Fruit fly (Drosophila melanogaster) whole organism, embryonic: Measurements from ENCODE around the gene CG12783.

ENCODE experiments used
- Aef1 ChIP-seq: fragments of 200-800 bp; sonication (Bioruptor generic); IDR thresholded peaks from 3 replicates; pipeline ENCODE4 v1.3.6; 2022; ENCODE audit warnings: missing biosample characterization, missing genetic modification characterization
- B-H2 ChIP-seq: fragments of 200-800 bp; sonication (Bioruptor generic); optimal IDR thresholded peaks from 2 replicates; lab custom pipeline; 2018; ENCODE audit warnings: missing biosample characterization, mild to moderate bottlenecking, missing genetic modification characterization
- CG10321 ChIP-seq: fragments of 200-800 bp; sonication (Bioruptor generic); IDR thresholded peaks from 2 replicates; pipeline ENCODE4 v1.3.6; 2022; ENCODE audit warnings: missing biosample characterization, missing genetic modification characterization
- CG10979 ChIP-seq: fragments of 200-800 bp; sonication (Bioruptor generic); optimal IDR thresholded peaks from 2 replicates; lab custom pipeline; 2018; ENCODE audit warnings: missing biosample characterization, mild to moderate bottlenecking, missing genetic modification characterization, moderate library complexity
- CG11247 ChIP-seq: fragments of 200-800 bp; sonication (Bioruptor generic); IDR thresholded peaks from 2 replicates; pipeline ENCODE4 v1.3.6; 2022; ENCODE audit warnings: missing biosample characterization, missing genetic modification characterization
- CG12104 ChIP-seq: fragments of 200-800 bp; sonication (Bioruptor generic); optimal IDR thresholded peaks from 3 replicates; lab custom pipeline; 2016; ENCODE audit warnings: missing biosample characterization, missing genetic modification characterization
- CG12769 ChIP-seq: fragments of 200-800 bp; sonication (Bioruptor generic); optimal IDR thresholded peaks from 2 replicates; lab custom pipeline; 2019; ENCODE audit warnings: missing biosample characterization, mild to moderate bottlenecking, missing genetic modification characterization, moderate library complexity
- CG13287 ChIP-seq: fragments of 200-800 bp; sonication (Bioruptor generic); IDR thresholded peaks from 2 replicates; pipeline ENCODE4 v1.3.6; 2022; ENCODE audit warnings: missing biosample characterization, missing genetic modification characterization; ENCODE audit not compliant: partially characterized antibody
- CG15479 ChIP-seq: fragments of 200-800 bp; sonication (Bioruptor generic); optimal IDR thresholded peaks from 3 replicates; lab custom pipeline; 2019; ENCODE audit warnings: missing biosample characterization, mild to moderate bottlenecking, missing genetic modification characterization, moderate library complexity
- CG18262 ChIP-seq: fragments of 200-800 bp; optimal IDR thresholded peaks from 3 replicates; lab custom pipeline; 2019; ENCODE audit warnings: missing biosample characterization, mild to moderate bottlenecking, missing genetic modification characterization, moderate library complexity
- CG2199 ChIP-seq: fragments of 200-800 bp; sonication (Bioruptor generic); IDR thresholded peaks from 3 replicates; pipeline ENCODE4 v1.3.6; 2022; ENCODE audit warnings: missing biosample characterization, missing genetic modification characterization
- CG2678 ChIP-seq: fragments of 200-800 bp; sonication (Bioruptor generic); optimal IDR thresholded peaks from 3 replicates; lab custom pipeline; 2019; ENCODE audit warnings: missing biosample characterization, mild to moderate bottlenecking, missing genetic modification characterization, moderate library complexity
- CG2712 ChIP-seq: fragments of 200-800 bp; optimal IDR thresholded peaks from 3 replicates; lab custom pipeline; 2019; ENCODE audit warnings: missing biosample characterization, mild to moderate bottlenecking, missing genetic modification characterization, moderate library complexity
- CG31388 ChIP-seq: fragments of 200-800 bp; sonication (Bioruptor generic); optimal IDR thresholded peaks from 2 replicates; lab custom pipeline; 2016; ENCODE audit warnings: missing biosample characterization, missing genetic modification characterization
- CG32532 ChIP-seq: fragments of 200-800 bp; sonication (Bioruptor generic); IDR thresholded peaks from 2 replicates; pipeline ENCODE4 v1.3.6; 2022; ENCODE audit warnings: missing biosample characterization, missing genetic modification characterization
- CG3838 ChIP-seq: fragments of 200-800 bp; sonication (Bioruptor generic); optimal IDR thresholded peaks from 3 replicates; lab custom pipeline; 2016; ENCODE audit warnings: missing biosample characterization, missing genetic modification characterization
- CG4854 ChIP-seq: fragments of 200-800 bp; sonication (Bioruptor generic); optimal IDR thresholded peaks from 2 replicates; lab custom pipeline; 2016; ENCODE audit warnings: missing biosample characterization, missing genetic modification characterization, inconsistent platforms
- CG6683 ChIP-seq: fragments of 200-800 bp; sonication (Bioruptor generic); optimal IDR thresholded peaks from 2 replicates; lab custom pipeline; 2017; ENCODE audit warnings: missing biosample characterization, mild to moderate bottlenecking, missing genetic modification characterization, missing genetic modification reagents
- CG7928 ChIP-seq: fragments of 200-800 bp; sonication (Bioruptor generic); optimal IDR thresholded peaks from 2 replicates; lab custom pipeline; 2017; ENCODE audit warnings: missing biosample characterization, mild to moderate bottlenecking, missing genetic modification characterization
- CTCF ChIP-seq: fragments of 200-800 bp; sonication (Bioruptor generic); optimal IDR thresholded peaks from 2 replicates; lab custom pipeline; 2017; ENCODE audit warnings: missing biosample characterization, mild to moderate bottlenecking, missing genetic modification characterization, moderate library complexity
- Dbx ChIP-seq: fragments of 200-800 bp; sonication (Bioruptor generic); IDR thresholded peaks from 3 replicates; pipeline ENCODE4 v1.3.6; 2022; ENCODE audit warnings: missing biosample characterization, missing genetic modification characterization
- Elba2 ChIP-seq: fragments of 200-800 bp; sonication (Bioruptor generic); optimal IDR thresholded peaks from 3 replicates; lab custom pipeline; 2016; ENCODE audit warnings: missing biosample characterization, missing genetic modification characterization
- Gug ChIP-seq: fragments of 200-800 bp; sonication (Bioruptor generic); IDR thresholded peaks from 4 replicates; pipeline ENCODE4 v1.3.6; 2022; ENCODE audit warnings: missing biosample characterization, missing genetic modification characterization
- H15 ChIP-seq: fragments of 200-800 bp; sonication (Bioruptor generic); IDR thresholded peaks from 3 replicates; pipeline ENCODE4 v1.3.6; 2022; ENCODE audit warnings: missing biosample characterization, missing genetic modification characterization
- HmgD ChIP-seq: fragments of 200-800 bp; sonication (Bioruptor generic); optimal IDR thresholded peaks from 3 replicates; lab custom pipeline; 2016; ENCODE audit warnings: missing biosample characterization, missing genetic modification characterization
- NC2α ChIP-seq: fragments of 200-800 bp; sonication (Bioruptor generic); optimal IDR thresholded peaks from 2 replicates; lab custom pipeline; 2016; ENCODE audit warnings: missing biosample characterization, missing genetic modification characterization
- Nf-YC ChIP-seq: fragments of 200-800 bp; optimal IDR thresholded peaks from 3 replicates; lab custom pipeline; 2019; ENCODE audit warnings: missing biosample characterization, mild to moderate bottlenecking, missing genetic modification characterization, moderate library complexity
- PHDP ChIP-seq: fragments of 200-800 bp; sonication (Bioruptor generic); optimal IDR thresholded peaks from 3 replicates; lab custom pipeline; 2018; ENCODE audit warnings: missing biosample characterization, mild to moderate bottlenecking, missing genetic modification characterization, moderate library complexity
- Ravus ChIP-seq: fragments of 200-800 bp; sonication (Bioruptor generic); IDR thresholded peaks from 2 replicates; pipeline ENCODE4 v1.3.6; 2022; ENCODE audit warnings: missing biosample characterization, missing genetic modification characterization
- Taf1 ChIP-seq: fragments of 200-800 bp; sonication (Bioruptor generic); IDR thresholded peaks from 2 replicates; pipeline ENCODE4 v1.3.6; 2022; ENCODE audit warnings: missing biosample characterization, missing genetic modification characterization
- Trl ChIP-seq, 3 experiments: fragments of >200 bp in 2 of 3; fragments of 200-800 bp in 1 of 3; sonication (Bioruptor generic) in 1 of 3; optimal IDR thresholded peaks; 2 replicates in 1 of 3; 3 replicates in 2 of 3; lab custom pipeline; 2016 to 2017; ENCODE audit warnings: missing biosample characterization in 1 of 3, missing genetic modification characterization in 1 of 3
- ato ChIP-seq: fragments of 200-800 bp; sonication (Bioruptor generic); IDR thresholded peaks from 2 replicates; pipeline ENCODE4 v1.3.6; 2022; ENCODE audit warnings: missing biosample characterization, missing genetic modification characterization; ENCODE audit not compliant: partially characterized antibody
- cato ChIP-seq: fragments of 200-800 bp; sonication (Bioruptor generic); optimal IDR thresholded peaks from 2 replicates; lab custom pipeline; 2016; ENCODE audit warnings: missing biosample characterization, missing genetic modification characterization, borderline replicate concordance
- ci ChIP-seq: fragments of 200-800 bp; sonication (Bioruptor generic); IDR thresholded peaks from 3 replicates; pipeline ENCODE4 v1.3.6; 2022; ENCODE audit warnings: missing biosample characterization, missing genetic modification characterization
- corto ChIP-seq: fragments of 200-800 bp; sonication (Bioruptor generic); optimal IDR thresholded peaks from 2 replicates; lab custom pipeline; 2016; ENCODE audit warnings: missing biosample characterization, mild to moderate bottlenecking, missing genetic modification characterization, moderate library complexity
- crc ChIP-seq: fragments of 200-800 bp; sonication (Bioruptor generic); optimal IDR thresholded peaks from 2 replicates; lab custom pipeline; 2016; ENCODE audit warnings: missing biosample characterization, missing genetic modification characterization
- disco-r ChIP-seq: fragments of 200-800 bp; sonication (Bioruptor generic); optimal IDR thresholded peaks from 2 replicates; lab custom pipeline; 2016; ENCODE audit warnings: missing biosample characterization, missing genetic modification characterization
- dysf ChIP-seq: fragments of 200-800 bp; sonication (Bioruptor generic); IDR thresholded peaks from 3 replicates; pipeline ENCODE4 v1.3.6; 2022; ENCODE audit warnings: missing biosample characterization, missing genetic modification characterization
- ewg ChIP-seq: fragments of 200-800 bp; sonication (Bioruptor generic); optimal IDR thresholded peaks from 3 replicates; lab custom pipeline; 2017; ENCODE audit warnings: mild to moderate bottlenecking, missing biosample characterization, missing genetic modification reagents, missing genetic modification characterization
- fd96Cb ChIP-seq: fragments of 200-800 bp; sonication (Bioruptor generic); optimal IDR thresholded peaks from 2 replicates; lab custom pipeline; 2018; ENCODE audit warnings: missing biosample characterization, mild to moderate bottlenecking, missing genetic modification characterization, moderate library complexity
- gcm2 ChIP-seq: fragments of 200-800 bp; sonication (Bioruptor generic); optimal IDR thresholded peaks from 2 replicates; lab custom pipeline; 2016; ENCODE audit warnings: missing biosample characterization, missing genetic modification characterization
- nau ChIP-seq: fragments of 200-800 bp; sonication (Bioruptor generic); optimal IDR thresholded peaks from 3 replicates; lab custom pipeline; 2017; ENCODE audit warnings: missing biosample characterization, mild to moderate bottlenecking, missing genetic modification characterization, missing genetic modification reagents
- pnt ChIP-seq: fragments of 200-800 bp; sonication (Bioruptor generic); optimal IDR thresholded peaks from 3 replicates; lab custom pipeline; 2016; ENCODE audit warnings: missing biosample characterization, missing genetic modification characterization
- pzg ChIP-seq: fragments of 200-800 bp; sonication (Bioruptor generic); optimal IDR thresholded peaks from 3 replicates; lab custom pipeline; 2018; ENCODE audit warnings: missing biosample characterization, mild to moderate bottlenecking, missing genetic modification characterization, moderate library complexity
- repo ChIP-seq: fragments of 200-800 bp; sonication (Bioruptor generic); optimal IDR thresholded peaks from 2 replicates; lab custom pipeline; 2016; ENCODE audit warnings: missing biosample characterization, missing genetic modification characterization
- sqz ChIP-seq: fragments of 200-800 bp; sonication (Bioruptor generic); optimal IDR thresholded peaks from 3 replicates; lab custom pipeline; 2018; ENCODE audit warnings: missing biosample characterization, mild to moderate bottlenecking, missing genetic modification characterization
- sug ChIP-seq: fragments of 200-800 bp; optimal IDR thresholded peaks from 2 replicates; lab custom pipeline; 2019; ENCODE audit warnings: missing biosample characterization, mild to moderate bottlenecking, missing genetic modification characterization, moderate library complexity
- unc-4 ChIP-seq: fragments of 200-800 bp; sonication (Bioruptor generic); IDR thresholded peaks from 2 replicates; pipeline ENCODE4 v1.3.6; 2022; ENCODE audit warnings: missing biosample characterization, missing genetic modification characterization; ENCODE audit not compliant: partially characterized antibody

The CG12783 gene

DNA sequence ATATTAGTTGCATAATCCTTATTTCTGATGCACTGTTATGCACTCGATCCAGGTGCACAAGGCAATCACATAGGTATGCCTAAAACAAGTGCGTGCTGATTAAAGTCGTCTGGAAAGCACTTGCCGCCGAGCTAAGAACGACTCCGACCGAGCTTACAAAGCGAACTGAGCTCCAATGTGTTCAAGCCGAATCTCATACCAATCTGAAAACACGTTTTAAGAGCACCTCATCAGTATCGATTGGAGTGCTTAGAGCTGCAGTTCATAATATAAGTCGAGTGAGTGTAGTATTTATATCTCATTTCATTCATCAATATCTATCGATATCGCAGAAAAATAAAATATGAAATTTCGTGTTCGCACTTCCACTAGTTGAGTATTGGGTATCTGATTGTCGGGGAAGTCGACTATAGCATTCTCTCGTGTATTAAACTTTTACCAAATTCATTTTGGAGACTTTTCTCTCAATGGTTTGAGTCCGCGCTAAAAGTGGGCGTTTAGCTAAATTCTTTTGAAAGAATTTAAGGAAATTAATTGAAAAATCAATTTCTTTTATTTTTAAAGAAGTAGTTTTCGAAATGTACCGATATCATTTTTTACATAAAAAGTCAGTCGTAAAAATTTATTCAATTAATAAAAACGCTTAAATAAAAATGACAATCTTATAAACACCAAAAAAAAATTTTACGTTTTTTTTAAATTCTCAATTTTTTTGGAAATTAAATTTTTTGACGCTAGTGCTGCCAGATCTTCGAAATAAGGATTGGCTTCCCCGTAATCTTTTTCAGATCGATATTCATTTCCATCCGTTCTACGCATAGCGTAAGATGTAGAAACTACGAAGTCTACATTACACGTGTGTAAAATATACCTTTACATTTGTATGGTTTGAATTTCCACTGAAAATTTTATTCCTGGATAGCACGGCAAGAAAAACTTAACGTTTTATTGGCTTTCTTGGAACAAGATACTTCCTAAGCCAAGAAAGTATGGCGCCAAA lies 42.6 kb upstream of the CG12783 start, which contains the start of gene modSP (continued):
- TF ChIP-seq CG10321, result no peak
- peak; percentile 30 for TF ChIP-seq CG2712 (tag; lab: Kevin White, UChicago)
- TF ChIP-seq ewg (GFP tag; lab: Kevin White, UChicago), result no peak
- TF ChIP-seq CG12104 (GFP tag; lab: Kevin White, UChicago), result peak; percentile 39
- peak; percentile 25 for TF ChIP-seq crc (GFP tag; lab: Kevin White, UChicago)
- no peak for TF ChIP-seq gcm2 (GFP tag; lab: Kevin White, UChicago)
- TF ChIP-seq dysf (GFP tag; lab: Robert Waterston, UW), result peak; percentile 34; the same call in 1 of the 3 replicates
- TF ChIP-seq CG7928 (GFP tag; lab: Kevin White, UChicago), result no peak
- TF ChIP-seq CG6683, result no peak
- TF ChIP-seq pzg, result peak; percentile 23
- no peak; the same call in 1 of the 2 replicates for TF ChIP-seq CG32532 (GFP tag; lab: Robert Waterston, UW)
- TF ChIP-seq CG3838, result no peak
- no peak; the same call in 2 of the 3 replicates for TF ChIP-seq H15 (GFP tag; lab: Robert Waterston, UW)
- no peak for TF ChIP-seq Trl (optimal IDR thresholded peaks at IDR 0.05; lab: Kevin White, UChicago)
- peak; percentile 33 for TF ChIP-seq Trl (GFP tag; optimal IDR thresholded peaks at IDR 0.05; lab: Kevin White, UChicago)
- TF ChIP-seq fd96Cb, result peak; percentile 24
- TF ChIP-seq CG2199 (GFP tag; lab: Robert Waterston, UW), result peak; percentile 88
- TF ChIP-seq Gug (GFP tag; lab: Robert Waterston, UW), result peak; percentile 37; the same call in 1 of the 4 replicates
- no peak for TF ChIP-seq CG4854
- TF ChIP-seq Nf-YC, result no peak
- peak; percentile 88 for TF ChIP-seq CTCF (GFP tag; lab: Kevin White, UChicago)
- no peak for TF ChIP-seq sug (tag; lab: Kevin White, UChicago)
- TF ChIP-seq CG2678 (tag; lab: Kevin White, UChicago), result no peak
- no peak for TF ChIP-seq corto (GFP tag; lab: Kevin White, UChicago)
- TF ChIP-seq ci (GFP tag; lab: Robert Waterston, UW), result 0 out of 3 replicates have a peak, but pooled peaks have one; percentile 54
- no peak for TF ChIP-seq CG15479 (GFP tag; lab: Kevin White, UChicago)
- TF ChIP-seq B-H2, result no peak
- TF ChIP-seq Taf1 (GFP tag; lab: Robert Waterston, UW), result peak; percentile 38; the same call in 1 of the 2 replicates
- TF ChIP-seq CG31388 (GFP tag; lab: Kevin White, UChicago), result no peak
- TF ChIP-seq unc-4, result peak; percentile 60; the same call in 1 of the 2 replicates
- no peak for TF ChIP-seq repo
- TF ChIP-seq sqz, result no peak
- TF ChIP-seq disco-r (GFP tag; lab: Kevin White, UChicago), result no peak
- TF ChIP-seq CG18262 (tag; lab: Kevin White, UChicago), result peak; percentile 8
- TF ChIP-seq pnt (GFP tag; lab: Kevin White, UChicago), result no peak
- no peak for TF ChIP-seq CG10979
- TF ChIP-seq HmgD, result no peak
- TF ChIP-seq CG12769, result peak; percentile 60
- TF ChIP-seq NC2α (GFP tag; lab: Kevin White, UChicago), result no peak
- TF ChIP-seq Aef1, result no peak
- no peak for TF ChIP-seq Ravus (GFP tag; lab: Robert Waterston, UW)
- TF ChIP-seq CG11247 (GFP tag; lab: Robert Waterston, UW), result 0 out of 2 replicates have a peak, but pooled peaks have one; percentile 36
- TF ChIP-seq nau (GFP tag; lab: Kevin White, UChicago), result no peak
- peak; percentile 76; the same call in 1 of the 2 replicates for TF ChIP-seq CG13287
- no peak for TF ChIP-seq Elba2 (GFP tag; lab: Kevin White, UChicago)
- no peak for TF ChIP-seq cato (GFP tag; lab: Kevin White, UChicago)
- no peak for TF ChIP-seq PHDP (tag; lab: Kevin White, UChicago)
- peak; percentile 85 for TF ChIP-seq ato (GFP tag; lab: Robert Waterston, UW)
- 0 out of 3 replicates have a peak, but pooled peaks have one; percentile 31 for TF ChIP-seq Dbx (GFP tag; lab: Robert Waterston, UW)
